Worm (Caenorhabditis elegans) whole organism, L3 larva: ENCODE results near the gene F19F10.1.

ENCODE experiments used
- R02D3.7 ChIP-seq: fragments of 150-350 bp; optimal IDR thresholded peaks from 2 replicates; lab custom pipeline; 2014; ENCODE audit warnings: missing biosample characterization, missing genetic modification characterization
- fos-1 ChIP-seq: fragments of 150-350 bp; optimal IDR thresholded peaks from 2 replicates; lab custom pipeline; 2014; ENCODE audit warnings: missing biosample characterization, missing genetic modification characterization
- lin-15B ChIP-seq: fragments of 150-350 bp; optimal IDR thresholded peaks from 2 replicates; lab custom pipeline; 2014; ENCODE audit warnings: missing biosample characterization, missing genetic modification characterization
- lin-39 ChIP-seq: fragments of 150-350 bp; optimal IDR thresholded peaks from 2 replicates; lab custom pipeline; 2018; ENCODE audit warnings: missing biosample characterization, missing genetic modification reagents, missing genetic modification characterization
- nhr-237 ChIP-seq: fragments of 150-350 bp; optimal IDR thresholded peaks from 2 replicates; lab custom pipeline; 2014; ENCODE audit warnings: missing biosample characterization, missing genetic modification characterization
- nhr-25 ChIP-seq: sonication (generic microtip); optimal IDR thresholded peaks from 2 replicates; lab custom pipeline; 2017; ENCODE audit warnings: missing biosample characterization, missing genetic modification characterization
- nhr-77 ChIP-seq: fragments of 150-350 bp; optimal IDR thresholded peaks from 2 replicates; lab custom pipeline; 2014; ENCODE audit warnings: missing biosample characterization, missing genetic modification characterization
- unc-39 ChIP-seq: sonication (generic microtip); optimal IDR thresholded peaks from 4 replicates; lab custom pipeline; 2017; ENCODE audit warnings: missing biosample characterization, missing genetic modification characterization
- unc-62 ChIP-seq: fragments of 150-350 bp; sonication (generic microtip); optimal IDR thresholded peaks from 4 replicates; lab custom pipeline; 2014; ENCODE audit warnings: missing biosample characterization, missing genetic modification reagents, missing genetic modification characterization
- zag-1 ChIP-seq: fragments of 150-350 bp; optimal IDR thresholded peaks from 2 replicates; lab custom pipeline; 2014; ENCODE audit warnings: missing biosample characterization, missing genetic modification characterization
- ztf-4 ChIP-seq: fragments of 150-350 bp; optimal IDR thresholded peaks from 2 replicates; lab custom pipeline; 2014; ENCODE audit warnings: missing biosample characterization, missing genetic modification characterization

DNA sequence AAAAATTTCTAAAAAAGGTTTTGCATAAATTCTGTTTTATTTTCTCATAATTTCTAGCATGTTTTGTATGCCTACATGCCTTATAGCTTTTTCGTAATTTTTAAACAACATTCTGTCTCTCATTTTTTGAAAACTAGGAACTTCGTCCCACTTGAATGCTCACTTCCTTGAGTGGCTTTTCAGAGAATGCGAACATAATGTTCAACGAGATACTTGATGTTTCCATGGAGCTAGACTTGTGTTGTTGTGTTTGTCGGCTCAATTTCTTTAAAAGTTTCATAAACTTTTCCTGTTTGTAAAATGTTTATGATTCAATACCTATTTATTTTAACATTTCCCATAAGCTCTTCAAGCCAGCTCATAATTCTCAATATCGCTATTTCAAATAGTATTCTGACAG, 41.8 kb downstream of the F19F10.1 start, which contains the start of gene clec-213:
- TF ChIP-seq zag-1 (tag; lab: Kevin White, UChicago) (no peak), lin-15B (tag; lab: Kevin White, UChicago) (no peak), R02D3.7 (tag; lab: Kevin White, UChicago) (no peak), lin-39 (tag; lab: Kevin White, UChicago) (no peak), fos-1 (tag; lab: Kevin White, UChicago) (no peak), unc-62 (GFP tag; lab: Kevin White, UChicago) (no peak), nhr-25 (tag; lab: Kevin White, UChicago) (no peak), unc-39 (tag; lab: Kevin White, UChicago) (no peak), nhr-237 (tag; lab: Kevin White, UChicago) (no peak), ztf-4 (no peak), nhr-77 (no peak)
